Worm (Caenorhabditis elegans): ENCODE measurements around the gene str-156.

Gene str-156

ce11 chrIV:4930754-4931322 is 17.6 kb downstream of the str-156 start (continued):
- TF ChIP-seq tbx-9 (tag; optimal IDR thresholded peaks at IDR 0.05; ENCODE audit: borderline replicate concordance) (no peak), C17E4.6 (GFP tag; IDR thresholded peaks at IDR 0.05) (peak; percentile 48; the same call in 1 of the 2 replicates), nhr-179 (tag; optimal IDR thresholded peaks at IDR 0.05) (no peak), hrde-1 (tag; optimal IDR thresholded peaks at IDR 0.05; ENCODE audit: borderline replicate concordance) (no peak), mel-28 (tag; optimal IDR thresholded peaks at IDR 0.05; ENCODE audit: borderline replicate concordance) (no peak), ccch-3 (GFP tag; optimal IDR thresholded peaks at IDR 0.05) (no peak), lin-26 (GFP tag; IDR thresholded peaks at IDR 0.05) (peak; percentile 91), lsy-27 (tag; optimal IDR thresholded peaks at IDR 0.05; ENCODE audit: borderline replicate concordance, insufficient read depth) (no peak), nhr-80 (tag; optimal IDR thresholded peaks at IDR 0.05) (no peak), akir-1 (GFP tag; optimal IDR thresholded peaks at IDR 0.05) (no peak), hsf-1 (GFP tag; IDR thresholded peaks at IDR 0.05) (no peak; the same call in 1 of the 2 replicates), mxl-1 (tag; optimal IDR thresholded peaks at IDR 0.05) (peak; percentile 30), ceh-40 (GFP tag; IDR thresholded peaks at IDR 0.05) (peak; percentile 65; the same call in 1 of the 2 replicates), die-1 (tag; optimal IDR thresholded peaks at IDR 0.05) (peak; percentile 73), bed-1 (GFP tag; IDR thresholded peaks at IDR 0.05) (no peak), nhr-27 (tag; optimal IDR thresholded peaks at IDR 0.05) (no peak), lir-1 (GFP tag; conservative IDR thresholded peaks at IDR 0.05) (no peak), tbp1 (GFP tag; optimal IDR thresholded peaks at IDR 0.05) (peak; percentile 83), snpc-1.3 (tag; optimal IDR thresholded peaks at IDR 0.05; ENCODE audit: insufficient read depth) (peak; percentile 59), dox-1 (GFP tag; IDR thresholded peaks at IDR 0.05) (no peak; the same call in 1 of the 2 replicates), Y53F4B.3 (GFP tag; IDR thresholded peaks at IDR 0.05) (no peak), K12H6.12 (tag; optimal IDR thresholded peaks at IDR 0.05) (no peak), sdz-38 (tag; optimal IDR thresholded peaks at IDR 0.05) (no peak), mes-4 (tag; optimal IDR thresholded peaks at IDR 0.05) (peak; percentile 47), ztf-28 (GFP tag; IDR thresholded peaks at IDR 0.05) (no peak), fkh-3 (tag; optimal IDR thresholded peaks at IDR 0.05) (peak; percentile 45), tlf-1 (GFP tag; optimal IDR thresholded peaks at IDR 0.05) (peak; percentile 11), lsl-1 (GFP tag; optimal IDR thresholded peaks at IDR 0.05) (peak; percentile 34), hlh-12 (tag; optimal IDR thresholded peaks at IDR 0.05) (peak; percentile 56), ztf-22 (GFP tag; optimal IDR thresholded peaks at IDR 0.05) (no peak), lin-54 (GFP tag; optimal IDR thresholded peaks at IDR 0.05) (no peak), nfya-1 (tag; optimal IDR thresholded peaks at IDR 0.05; ENCODE audit: borderline replicate concordance, insufficient read depth) (no peak), B0336.3 (GFP tag; IDR thresholded peaks at IDR 0.05) (no peak), ceh-91 (GFP tag; IDR thresholded peaks at IDR 0.05) (no peak), nfyb-1 (GFP tag; IDR thresholded peaks at IDR 0.05) (no peak), ceh-79 (tag; optimal IDR thresholded peaks at IDR 0.05) (no peak), snpc-4 (GFP tag; optimal IDR thresholded peaks at IDR 0.05) (peak; percentile 91), snpc-4 (tag; optimal IDR thresholded peaks at IDR 0.05) (peak; percentile 95 to 99 (median 98)), ztf-6 (GFP tag; IDR thresholded peaks at IDR 0.05) (no peak), ets-4 (GFP tag; optimal IDR thresholded peaks at IDR 0.05) (no peak), unc-130 (GFP tag; optimal IDR thresholded peaks at IDR 0.05) (no peak), pha-4 (tag; optimal IDR thresholded peaks at IDR 0.05) (no peak), efl-1 (GFP tag; optimal IDR thresholded peaks at IDR 0.05) (no peak), sptf-2 (GFP tag; optimal IDR thresholded peaks at IDR 0.05) (no peak), Y56A3A.18 (GFP tag; IDR thresholded peaks at IDR 0.05) (peak; percentile 93), ama-1 (optimal IDR thresholded peaks at IDR 0.05) (no peak), ama-1 (GFP tag; optimal IDR thresholded peaks at IDR 0.05) (no peak), ztf-25 (GFP tag; IDR thresholded peaks at IDR 0.05) (0 out of 2 replicates have a peak, but pooled peaks have one; percentile 54), K11D2.4 (GFP tag; IDR thresholded peaks at IDR 0.05) (no peak)

Data from whole organism, young adult.